Worm (Caenorhabditis elegans) whole organism, L4 larva: ENCODE results near the gene lron-5.

Source experiments
- F26F4.8 ChIP-seq: fragments of 200-800 bp; sonication (Bioruptor generic); conservative IDR thresholded peaks from 2 replicates; pipeline ENCODE4 v1.3.6; 2022; ENCODE audit warnings: missing genetic modification characterization, missing compliant biosample characterization
- F37D6.2 ChIP-seq: sonication (generic microtip); optimal IDR thresholded peaks from 2 replicates; lab custom pipeline; 2016; ENCODE audit warnings: mild to moderate bottlenecking, missing genetic modification characterization, missing compliant biosample characterization
- F49E8.2 ChIP-seq: sonication (generic microtip); optimal IDR thresholded peaks from 2 replicates; lab custom pipeline; 2016; ENCODE audit warnings: missing compliant biosample characterization, mild to moderate bottlenecking, missing genetic modification characterization, borderline replicate concordance
- T20F7.1 ChIP-seq: fragments of 200-800 bp; sonication (Bioruptor generic); optimal IDR thresholded peaks from 2 replicates; lab custom pipeline; 2018; ENCODE audit warnings: mild to moderate bottlenecking, missing genetic modification characterization, missing compliant biosample characterization
- T26A8.4 ChIP-seq: fragments of 200-800 bp; sonication (Bioruptor generic); IDR thresholded peaks from 2 replicates; pipeline ENCODE4 v1.3.6; 2022; ENCODE audit warnings: missing genetic modification characterization, missing compliant biosample characterization
- Y75B8A.6 ChIP-seq: fragments of 200-800 bp; sonication (Bioruptor generic); IDR thresholded peaks from 2 replicates; pipeline ENCODE4 v1.3.6; 2022; ENCODE audit warnings: missing genetic modification reagents, missing genetic modification characterization, missing compliant biosample characterization
- attf-4 ChIP-seq: sonication (generic microtip); optimal IDR thresholded peaks from 3 replicates; lab custom pipeline; 2017; ENCODE audit warnings: missing biosample characterization, missing genetic modification characterization
- ceh-20 ChIP-seq: fragments of 200-800 bp; sonication (Bioruptor generic); IDR thresholded peaks from 2 replicates; pipeline ENCODE4 v1.3.6; 2022; ENCODE audit warnings: missing genetic modification reagents, missing genetic modification characterization, missing compliant biosample characterization
- ceh-82 ChIP-seq: sonication (generic microtip); optimal IDR thresholded peaks from 2 replicates; lab custom pipeline; 2017; ENCODE audit warnings: missing biosample characterization, missing genetic modification characterization
- ctbp-1 ChIP-seq: fragments of 200-800 bp; sonication (Bioruptor generic); IDR thresholded peaks from 2 replicates; pipeline ENCODE4 v1.3.6; 2022; ENCODE audit warnings: missing genetic modification reagents, missing genetic modification characterization, missing compliant biosample characterization
- daf-12 ChIP-seq: fragments of 150-350 bp; optimal IDR thresholded peaks from 2 replicates; lab custom pipeline; 2014; ENCODE audit warnings: missing biosample characterization, missing genetic modification reagents, missing genetic modification characterization
- daf-16 ChIP-seq, 3 experiments: sonication (generic microtip); optimal IDR thresholded peaks; 2 replicates each; lab custom pipeline; 2016 to 2017; ENCODE audit warnings: missing genetic modification characterization in 3 of 3, missing genetic modification reagents in 3 of 3, mild to moderate bottlenecking in 2 of 3, missing compliant biosample characterization in 2 of 3, missing biosample characterization in 1 of 3, moderate library complexity in 1 of 3
- dmd-6 ChIP-seq: fragments of 200-800 bp; sonication (Bioruptor generic); IDR thresholded peaks from 2 replicates; pipeline ENCODE4 v1.3.6; 2022; ENCODE audit warnings: missing genetic modification reagents, missing genetic modification characterization, missing compliant biosample characterization
- dmd-8 ChIP-seq: fragments of 200-800 bp; sonication (Bioruptor generic); IDR thresholded peaks from 2 replicates; pipeline ENCODE4 v1.3.6; 2022; ENCODE audit warnings: missing genetic modification characterization, missing compliant biosample characterization
- dmd-9 ChIP-seq: fragments of 200-800 bp; sonication (Bioruptor generic); IDR thresholded peaks from 2 replicates; pipeline ENCODE4 v1.3.6; 2022; ENCODE audit warnings: missing genetic modification reagents, missing genetic modification characterization, missing compliant biosample characterization
- dve-1 ChIP-seq: sonication (generic microtip); optimal IDR thresholded peaks from 2 replicates; lab custom pipeline; 2017; ENCODE audit warnings: antibody characterized with exemption, mild to moderate bottlenecking, missing genetic modification characterization, missing compliant biosample characterization; ENCODE audit not compliant: insufficient read depth
- gei-8 ChIP-seq: fragments of 200-800 bp; sonication (Bioruptor generic); optimal IDR thresholded peaks from 2 replicates; lab custom pipeline; 2018; ENCODE audit warnings: mild to moderate bottlenecking, missing genetic modification characterization, missing compliant biosample characterization
- hlh-11 ChIP-seq: fragments of 200-800 bp; sonication (Bioruptor generic); optimal IDR thresholded peaks from 2 replicates; lab custom pipeline; 2018; ENCODE audit warnings: mild to moderate bottlenecking, missing genetic modification characterization, missing compliant biosample characterization
- hlh-30 ChIP-seq: sonication (generic microtip); optimal IDR thresholded peaks from 2 replicates; lab custom pipeline; 2017; ENCODE audit warnings: antibody characterized with exemption, mild to moderate bottlenecking, missing genetic modification characterization, missing compliant biosample characterization; ENCODE audit not compliant: insufficient read depth
- lin-13 ChIP-seq: fragments of 150-350 bp; optimal IDR thresholded peaks from 2 replicates; lab custom pipeline; 2014; ENCODE audit warnings: missing biosample characterization, missing genetic modification reagents, missing genetic modification characterization
- lin-29 ChIP-seq: fragments of 200-800 bp; sonication (Bioruptor generic); IDR thresholded peaks from 2 replicates; pipeline ENCODE4 v1.3.6; 2022; ENCODE audit warnings: missing genetic modification reagents, missing genetic modification characterization, missing compliant biosample characterization
- lin-38 ChIP-seq: fragments of 200-800 bp; sonication (Bioruptor generic); IDR thresholded peaks from 2 replicates; pipeline ENCODE4 v1.3.6; 2022; ENCODE audit warnings: missing genetic modification reagents, missing genetic modification characterization, missing compliant biosample characterization
- lin-39 ChIP-seq: fragments of 150-350 bp; optimal IDR thresholded peaks from 2 replicates; lab custom pipeline; 2014; ENCODE audit warnings: missing biosample characterization, missing genetic modification reagents, missing genetic modification characterization
- mdt-29 ChIP-seq: fragments of 200-800 bp; sonication (Bioruptor generic); IDR thresholded peaks from 2 replicates; pipeline ENCODE4 v1.3.6; 2022; ENCODE audit warnings: missing genetic modification reagents, missing genetic modification characterization, missing compliant biosample characterization
- mep-1 ChIP-seq: fragments of 150-350 bp; sonication (generic microtip); optimal IDR thresholded peaks from 3 replicates; lab custom pipeline; 2014; ENCODE audit warnings: missing biosample characterization, missing genetic modification characterization
- mxl-3 ChIP-seq: fragments of 200-800 bp; sonication (Bioruptor generic); optimal IDR thresholded peaks from 2 replicates; lab custom pipeline; 2018; ENCODE audit warnings: mild to moderate bottlenecking, missing genetic modification characterization, missing compliant biosample characterization
- nhr-237 ChIP-seq: sonication (generic microtip); optimal IDR thresholded peaks from 2 replicates; lab custom pipeline; 2017; ENCODE audit warnings: missing biosample characterization, missing genetic modification characterization
- nhr-42 ChIP-seq: fragments of 200-800 bp; sonication (Bioruptor generic); IDR thresholded peaks from 2 replicates; pipeline ENCODE4 v1.3.6; 2022; ENCODE audit warnings: missing genetic modification characterization, missing compliant biosample characterization
- nhr-48 ChIP-seq: sonication (generic microtip); optimal IDR thresholded peaks from 2 replicates; lab custom pipeline; 2016; ENCODE audit warnings: mild to moderate bottlenecking, missing genetic modification characterization, missing compliant biosample characterization
- pha-4 ChIP-seq, 2 experiments: fragments of 150-350 bp in 1 of 2; fragments of 200-800 bp in 1 of 2; sonication (Bioruptor generic) in 1 of 2; IDR thresholded peaks in 1 of 2; optimal IDR thresholded peaks in 1 of 2; 2 replicates each; pipeline versions ENCODE4 v1.3.6 to Lab custom; 2014 to 2022; ENCODE audit warnings: missing genetic modification characterization in 2 of 2, missing genetic modification reagents in 2 of 2, missing biosample characterization in 1 of 2, missing compliant biosample characterization in 1 of 2
- rbr-2 ChIP-seq: sonication (generic microtip); optimal IDR thresholded peaks from 2 replicates; lab custom pipeline; 2016; ENCODE audit warnings: missing genotype, missing genetic modification characterization, missing compliant biosample characterization
- saeg-2 ChIP-seq: fragments of 200-800 bp; sonication (Bioruptor generic); IDR thresholded peaks from 2 replicates; pipeline ENCODE4 v1.3.6; 2022; ENCODE audit warnings: missing genetic modification reagents, missing genetic modification characterization, missing compliant biosample characterization
- spr-1 ChIP-seq: sonication (generic microtip); optimal IDR thresholded peaks from 2 replicates; lab custom pipeline; 2016; ENCODE audit warnings: mild to moderate bottlenecking, missing genetic modification characterization, missing compliant biosample characterization
- spr-3 ChIP-seq: fragments of 200-800 bp; sonication (Bioruptor generic); optimal IDR thresholded peaks from 2 replicates; lab custom pipeline; 2018; ENCODE audit warnings: mild to moderate bottlenecking, missing genetic modification characterization, missing compliant biosample characterization
- tag-97 ChIP-seq: fragments of 200-800 bp; sonication (Bioruptor generic); IDR thresholded peaks from 2 replicates; pipeline ENCODE4 v1.3.6; 2022; ENCODE audit warnings: missing genetic modification characterization, missing compliant biosample characterization
- unc-130 ChIP-seq: sonication (generic microtip); optimal IDR thresholded peaks from 2 replicates; lab custom pipeline; 2016; ENCODE audit warnings: missing genetic modification reagents, missing genetic modification characterization, missing compliant biosample characterization
- unc-39 ChIP-seq: sonication (generic microtip); optimal IDR thresholded peaks from 2 replicates; lab custom pipeline; 2017; ENCODE audit warnings: missing biosample characterization, missing genetic modification characterization
- vab-7 ChIP-seq: fragments of 200-800 bp; sonication (Bioruptor generic); IDR thresholded peaks from 2 replicates; pipeline ENCODE4 v1.3.6; 2022; ENCODE audit warnings: missing genetic modification reagents, missing genetic modification characterization, missing compliant biosample characterization
- zfp-3 ChIP-seq: fragments of 200-800 bp; sonication (Bioruptor generic); conservative IDR thresholded peaks from 2 replicates; pipeline ENCODE4 v1.3.6; 2022; ENCODE audit warnings: missing genetic modification reagents, missing genetic modification characterization, missing compliant biosample characterization
- zip-11 ChIP-seq: fragments of 200-800 bp; sonication (Bioruptor generic); IDR thresholded peaks from 2 replicates; pipeline ENCODE4 v1.3.6; 2022; ENCODE audit warnings: missing genetic modification characterization, missing compliant biosample characterization
- zip-2 ChIP-seq: fragments of 150-350 bp; optimal IDR thresholded peaks from 2 replicates; lab custom pipeline; 2014; ENCODE audit warnings: missing biosample characterization, missing genetic modification characterization
- ztf-7 ChIP-seq: fragments of 150-350 bp; optimal IDR thresholded peaks from 2 replicates; lab custom pipeline; 2014; ENCODE audit warnings: missing biosample characterization, missing genetic modification characterization

Gene lron-5

DNA sequence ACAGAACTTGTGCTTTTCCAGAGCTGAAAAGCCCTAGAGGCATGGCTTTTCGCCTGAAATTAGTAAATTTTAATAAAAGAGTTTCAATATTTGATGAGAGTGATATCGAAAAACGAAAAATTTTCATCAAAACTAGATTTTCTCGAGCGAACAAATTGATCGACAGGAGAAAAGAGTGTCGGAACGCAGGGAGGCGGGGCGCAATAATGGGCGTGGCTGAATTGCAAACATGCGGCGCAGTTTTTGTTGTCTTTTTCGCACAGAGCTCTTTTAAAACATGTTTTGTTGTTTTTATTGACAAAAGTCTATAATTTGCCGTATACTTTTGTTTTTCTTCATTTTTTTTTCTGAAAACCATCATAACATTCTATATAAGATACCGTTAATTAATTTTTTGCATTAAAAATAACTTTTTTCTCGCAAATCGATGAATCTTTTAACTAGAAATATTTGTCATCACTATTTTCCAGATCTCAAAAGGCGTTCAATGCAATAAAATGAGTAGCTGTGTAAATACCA lies 44.4 kb upstream of the lron-5 start, which contains the start of the genes sel-5 and wdr-48 (continued):
- TF ChIP-seq lin-39 (tag; lab: Kevin White, UChicago), result no peak
- TF ChIP-seq nhr-42 (GFP tag; lab: Robert Waterston, UW), result no peak
- TF ChIP-seq ceh-20 (GFP tag; lab: Robert Waterston, UW), result no peak
- no peak for TF ChIP-seq dmd-8 (GFP tag; lab: Robert Waterston, UW)
- no peak for TF ChIP-seq zfp-3 (GFP tag; lab: Robert Waterston, UW)
- no peak for TF ChIP-seq unc-130
- no peak for TF ChIP-seq ctbp-1 (GFP tag; lab: Robert Waterston, UW)
- TF ChIP-seq ceh-82 (tag; lab: Kevin White, UChicago), result no peak
- peak; percentile 5 for TF ChIP-seq rbr-2 (tag; lab: Kevin White, UChicago)
- TF ChIP-seq lin-38, result no peak; the same call in 1 of the 2 replicates
- no peak for TF ChIP-seq zip-2 (tag; lab: Kevin White, UChicago)
- TF ChIP-seq dmd-9 (GFP tag; lab: Robert Waterston, UW), result no peak
- no peak for TF ChIP-seq nhr-48
- peak; percentile 55 for TF ChIP-seq mep-1
- TF ChIP-seq spr-1 (tag; lab: Kevin White, UChicago), result no peak
- TF ChIP-seq hlh-30 (tag; lab: Kevin White, UChicago), result peak; percentile 28
- TF ChIP-seq gei-8 (GFP tag; lab: Kevin White, UChicago), result no peak
- TF ChIP-seq nhr-237, result no peak
- no peak for TF ChIP-seq saeg-2 (GFP tag; lab: Robert Waterston, UW)
- no peak for TF ChIP-seq F26F4.8 (GFP tag; lab: Robert Waterston, UW)
- no peak for TF ChIP-seq vab-7 (GFP tag; lab: Robert Waterston, UW)
- no peak for TF ChIP-seq F37D6.2
- no peak for TF ChIP-seq ztf-7 (tag; lab: Kevin White, UChicago)
- no peak for TF ChIP-seq tag-97
- TF ChIP-seq T20F7.1 (GFP tag; lab: Kevin White, UChicago), result no peak
- no peak for TF ChIP-seq lin-13 (GFP tag; lab: Kevin White, UChicago)
- TF ChIP-seq attf-4, result no peak
- TF ChIP-seq spr-3 (GFP tag; lab: Kevin White, UChicago), result no peak
- TF ChIP-seq lin-29, result no peak
- peak; percentile 25 for TF ChIP-seq dve-1 (tag; lab: Kevin White, UChicago)
- no peak for TF ChIP-seq daf-12 (tag; lab: Kevin White, UChicago)
- TF ChIP-seq unc-39 (tag; lab: Kevin White, UChicago), result no peak
- no peak for TF ChIP-seq T26A8.4 (GFP tag; lab: Robert Waterston, UW)
- TF ChIP-seq pha-4 (GFP tag; IDR thresholded peaks at IDR 0.05; lab: Robert Waterston, UW), result no peak
- peak; percentile 1 for TF ChIP-seq pha-4 (tag; optimal IDR thresholded peaks at IDR 0.05; lab: Kevin White, UChicago)
- no peak for TF ChIP-seq dmd-6 (GFP tag; lab: Robert Waterston, UW)
- no peak for TF ChIP-seq hlh-11 (tag; lab: Kevin White, UChicago)
- no peak for TF ChIP-seq F49E8.2 (tag; lab: Kevin White, UChicago)
- no peak for TF ChIP-seq mxl-3 (GFP tag; lab: Kevin White, UChicago)
- no peak for TF ChIP-seq zip-11 (GFP tag; lab: Robert Waterston, UW)
- TF ChIP-seq daf-16 (GFP tag; optimal IDR thresholded peaks at IDR 0.05; lab: Kevin White, UChicago), result no peak
- peak; percentile 33 for TF ChIP-seq daf-16 (tag; optimal IDR thresholded peaks at IDR 0.05; lab: Kevin White, UChicago)
- TF ChIP-seq mdt-29 (GFP tag; lab: Robert Waterston, UW), result no peak
- no peak for TF ChIP-seq Y75B8A.6 (GFP tag; lab: Robert Waterston, UW)
